Worm (Caenorhabditis elegans) whole organism, mixed stage, embryonic: Measurements from ENCODE around the gene tbx-9.

Experiments
- blmp-1 ChIP-seq: fragments of 150-350 bp; optimal IDR thresholded peaks from 2 replicates; lab custom pipeline; 2014; ENCODE audit warnings: missing biosample characterization, missing genetic modification characterization
- flh-1 ChIP-seq: fragments of 200-800 bp; sonication (Bioruptor generic); optimal IDR thresholded peaks from 2 replicates; lab custom pipeline; 2018; ENCODE audit warnings: mild to moderate bottlenecking, missing genetic modification characterization, moderate library complexity, missing compliant biosample characterization
- lin-13 ChIP-seq: fragments of 150-350 bp; optimal IDR thresholded peaks from 2 replicates; lab custom pipeline; 2014; ENCODE audit warnings: missing biosample characterization, missing genetic modification characterization
- lsy-2 ChIP-seq: fragments of 150-350 bp; optimal IDR thresholded peaks from 2 replicates; lab custom pipeline; 2014; ENCODE audit warnings: missing biosample characterization, missing genetic modification characterization
- mep-1 ChIP-seq: fragments of 150-350 bp; optimal IDR thresholded peaks from 2 replicates; lab custom pipeline; 2017; ENCODE audit warnings: missing biosample characterization, missing genetic modification reagents, missing genetic modification characterization, inconsistent platforms
- nhr-28 ChIP-seq: fragments of 150-350 bp; optimal IDR thresholded peaks from 2 replicates; lab custom pipeline; 2014; ENCODE audit warnings: missing biosample characterization, missing genetic modification characterization
- nhr-76 ChIP-seq: sonication (generic microtip); optimal IDR thresholded peaks from 2 replicates; lab custom pipeline; 2017; ENCODE audit warnings: missing biosample characterization, missing genetic modification characterization
- pha-4 ChIP-seq: fragments of 150-350 bp; optimal IDR thresholded peaks from 2 replicates; lab custom pipeline; 2018; ENCODE audit warnings: missing biosample characterization, missing genetic modification reagents, missing genetic modification characterization
- snpc-4 ChIP-seq: fragments of 150-350 bp; optimal IDR thresholded peaks from 2 replicates; lab custom pipeline; 2014; ENCODE audit warnings: missing biosample characterization, missing genetic modification characterization
- unc-39 ChIP-seq: fragments of 150-350 bp; optimal IDR thresholded peaks from 2 replicates; lab custom pipeline; 2014; ENCODE audit warnings: missing biosample characterization, missing genetic modification characterization
- unc-62 ChIP-seq: fragments of 150-350 bp; optimal IDR thresholded peaks from 2 replicates; lab custom pipeline; 2014; ENCODE audit warnings: missing biosample characterization, missing genetic modification reagents, missing genetic modification characterization
- zip-8 ChIP-seq: fragments of 150-350 bp; optimal IDR thresholded peaks from 2 replicates; lab custom pipeline; 2014; ENCODE audit warnings: missing biosample characterization, missing genetic modification characterization

ce11 chrIII:10362920-10363319 is 21.3 kb upstream of the tbx-9 start:
- no peak for TF ChIP-seq nhr-28
- TF ChIP-seq mep-1 (tag; lab: Kevin White, UChicago) = no peak
- TF ChIP-seq snpc-4 (tag; lab: Kevin White, UChicago) = no peak
- no peak for TF ChIP-seq zip-8 (tag; lab: Kevin White, UChicago)
- TF ChIP-seq blmp-1 (tag; lab: Kevin White, UChicago) = no peak
- TF ChIP-seq nhr-76 (tag; lab: Kevin White, UChicago) = no peak
- no peak for TF ChIP-seq lin-13 (tag; lab: Kevin White, UChicago)
- TF ChIP-seq flh-1 (GFP tag; lab: Kevin White, UChicago) = no peak
- no peak for TF ChIP-seq unc-39 (tag; lab: Kevin White, UChicago)
- no peak for TF ChIP-seq unc-62 (GFP tag; lab: Kevin White, UChicago)
- TF ChIP-seq pha-4 (tag; lab: Kevin White, UChicago) = no peak
- TF ChIP-seq lsy-2 = no peak
